Fruit fly (Drosophila melanogaster) whole organism, embryonic: ENCODE measurements around the gene alphaTub67C.

Experiments
- ATbp ChIP-seq: fragments of 200-800 bp; sonication (Bioruptor generic); optimal IDR thresholded peaks from 2 replicates; lab custom pipeline; 2017; ENCODE audit warnings: missing biosample characterization, mild to moderate bottlenecking, missing genetic modification characterization, missing genetic modification reagents
- Asciz ChIP-seq: fragments of 200-800 bp; sonication (Bioruptor generic); optimal IDR thresholded peaks from 2 replicates; lab custom pipeline; 2017; ENCODE audit warnings: missing biosample characterization, mild to moderate bottlenecking, missing genetic modification characterization, missing genetic modification reagents
- Atf-2 ChIP-seq: fragments of 200-800 bp; sonication (Bioruptor generic); optimal IDR thresholded peaks from 2 replicates; lab custom pipeline; 2016; ENCODE audit warnings: missing biosample characterization, missing genetic modification characterization
- B-H1 ChIP-seq: fragments of 200-800 bp; sonication (Bioruptor generic); IDR thresholded peaks from 3 replicates; pipeline ENCODE4 v1.3.6; 2022; ENCODE audit warnings: missing biosample characterization, missing genetic modification characterization
- Blimp-1 ChIP-seq: fragments of 200-800 bp; sonication (Bioruptor generic); optimal IDR thresholded peaks from 3 replicates; lab custom pipeline; 2018; ENCODE audit warnings: missing biosample characterization, missing genetic modification characterization, mild to moderate bottlenecking, moderate library complexity, missing genetic modification reagents
- CG10267 ChIP-seq: fragments of 200-800 bp; sonication (Bioruptor generic); optimal IDR thresholded peaks from 2 replicates; lab custom pipeline; 2018; ENCODE audit warnings: missing biosample characterization, mild to moderate bottlenecking, missing genetic modification characterization, moderate library complexity
- CG11696 ChIP-seq: fragments of 200-800 bp; sonication (Bioruptor generic); IDR thresholded peaks from 2 replicates; pipeline ENCODE4 v1.3.6; 2022; ENCODE audit warnings: missing biosample characterization, missing genetic modification characterization
- CG12236 ChIP-seq: fragments of 200-800 bp; sonication (Bioruptor generic); optimal IDR thresholded peaks from 2 replicates; lab custom pipeline; 2016; ENCODE audit warnings: missing biosample characterization, missing genetic modification characterization
- CG12299 ChIP-seq: fragments of 200-800 bp; sonication (Bioruptor generic); optimal IDR thresholded peaks from 2 replicates; lab custom pipeline; 2018; ENCODE audit warnings: missing biosample characterization, mild to moderate bottlenecking, missing genetic modification characterization
- CG12744 ChIP-seq: fragments of 200-800 bp; sonication (Bioruptor generic); optimal IDR thresholded peaks from 2 replicates; lab custom pipeline; 2016; ENCODE audit warnings: missing biosample characterization, missing genetic modification characterization
- CG15011 ChIP-seq: fragments of 200-800 bp; sonication (Bioruptor generic); optimal IDR thresholded peaks from 3 replicates; lab custom pipeline; 2018; ENCODE audit warnings: missing biosample characterization, mild to moderate bottlenecking, missing genetic modification characterization
- CG15073 ChIP-seq: fragments of 200-800 bp; sonication (Bioruptor generic); optimal IDR thresholded peaks from 2 replicates; lab custom pipeline; 2016; ENCODE audit warnings: missing biosample characterization, missing genetic modification characterization
- CG1792 ChIP-seq: fragments of 200-800 bp; sonication (Bioruptor generic); optimal IDR thresholded peaks from 2 replicates; lab custom pipeline; 2016; ENCODE audit warnings: missing biosample characterization, missing genetic modification characterization
- CG34224 ChIP-seq: fragments of 200-800 bp; sonication (Bioruptor generic); IDR thresholded peaks from 3 replicates; pipeline ENCODE4 v1.3.6; 2022; ENCODE audit warnings: missing biosample characterization, missing genetic modification characterization; ENCODE audit not compliant: partially characterized antibody
- CG42726 ChIP-seq: fragments of 200-800 bp; sonication (Bioruptor generic); IDR thresholded peaks from 2 replicates; pipeline ENCODE4 v1.3.6; 2022; ENCODE audit warnings: missing biosample characterization, missing genetic modification characterization; ENCODE audit not compliant: partially characterized antibody
- CG6272 ChIP-seq: fragments of 200-800 bp; sonication (Bioruptor generic); IDR thresholded peaks from 2 replicates; pipeline ENCODE4 v1.3.6; 2022; ENCODE audit warnings: missing biosample characterization, missing genetic modification characterization
- CG6854 ChIP-seq: fragments of 200-800 bp; sonication (Bioruptor generic); optimal IDR thresholded peaks from 3 replicates; lab custom pipeline; 2017; ENCODE audit warnings: missing biosample characterization, mild to moderate bottlenecking, missing genetic modification characterization
- CG9215 ChIP-seq: fragments of 200-800 bp; sonication (Bioruptor generic); IDR thresholded peaks from 2 replicates; pipeline ENCODE4 v1.3.6; 2022; ENCODE audit warnings: missing biosample characterization, missing genetic modification characterization
- CoRest ChIP-seq: fragments of 200-800 bp; sonication (Bioruptor generic); optimal IDR thresholded peaks from 3 replicates; lab custom pipeline; 2018; ENCODE audit warnings: missing biosample characterization, mild to moderate bottlenecking, missing genetic modification characterization, moderate library complexity
- D ChIP-seq, 2 experiments: fragments of 200-800 bp in 1 of 2; fragments of >200 bp in 1 of 2; sonication (Bioruptor generic) in 1 of 2; optimal IDR thresholded peaks; 2 replicates in 1 of 2; 3 replicates in 1 of 2; lab custom pipeline; 2017; ENCODE audit warnings: mild to moderate bottlenecking in 1 of 2, missing biosample characterization in 1 of 2, missing genetic modification characterization in 1 of 2, missing genetic modification reagents in 1 of 2
- D19B ChIP-seq: fragments of 200-800 bp; sonication (Bioruptor generic); optimal IDR thresholded peaks from 2 replicates; lab custom pipeline; 2017; ENCODE audit warnings: missing biosample characterization, mild to moderate bottlenecking, missing genetic modification characterization
- Deaf1 ChIP-seq: fragments of 200-800 bp; optimal IDR thresholded peaks from 3 replicates; lab custom pipeline; 2019; ENCODE audit warnings: missing biosample characterization, mild to moderate bottlenecking, missing genetic modification characterization, moderate library complexity
- Dip3 ChIP-seq: fragments of 200-800 bp; sonication (Bioruptor generic); optimal IDR thresholded peaks from 3 replicates; lab custom pipeline; 2016; ENCODE audit warnings: missing biosample characterization, missing genetic modification characterization
- Eip74EF ChIP-seq, 2 experiments: fragments of 200-800 bp in 1 of 2; fragments of >200 bp in 1 of 2; sonication (Bioruptor generic) in 1 of 2; optimal IDR thresholded peaks; 2 replicates each; lab custom pipeline; 2017 to 2019; ENCODE audit warnings: missing biosample characterization in 2 of 2, missing genetic modification characterization in 2 of 2, mild to moderate bottlenecking in 1 of 2, moderate library complexity in 1 of 2
- HHEX ChIP-seq: fragments of 200-800 bp; sonication (Bioruptor generic); optimal IDR thresholded peaks from 3 replicates; lab custom pipeline; 2017; ENCODE audit warnings: missing biosample characterization, mild to moderate bottlenecking, missing genetic modification characterization, missing genetic modification reagents
- Lhr ChIP-seq: fragments of 200-800 bp; sonication (Bioruptor generic); optimal IDR thresholded peaks from 3 replicates; lab custom pipeline; 2017; ENCODE audit warnings: mild to moderate bottlenecking, missing biosample characterization, missing genetic modification reagents, missing genetic modification characterization
- MESR4 ChIP-seq: fragments of 200-800 bp; sonication (Bioruptor generic); optimal IDR thresholded peaks from 2 replicates; lab custom pipeline; 2018; ENCODE audit warnings: missing biosample characterization, mild to moderate bottlenecking, missing genetic modification characterization, moderate library complexity
- Mes4 ChIP-seq: fragments of 200-800 bp; sonication (Bioruptor generic); optimal IDR thresholded peaks from 2 replicates; lab custom pipeline; 2016; ENCODE audit warnings: missing biosample characterization, missing genetic modification characterization
- Oli ChIP-seq: fragments of 200-800 bp; sonication (Bioruptor generic); optimal IDR thresholded peaks from 2 replicates; lab custom pipeline; 2018; ENCODE audit warnings: missing biosample characterization, mild to moderate bottlenecking, missing genetic modification characterization, moderate library complexity
- Pdp1 ChIP-seq, 2 experiments: fragments of 200-800 bp; sonication (Bioruptor generic); optimal IDR thresholded peaks; 3 replicates each; lab custom pipeline; 2016; ENCODE audit warnings: missing biosample characterization in 2 of 2, missing genetic modification characterization in 2 of 2, mild to moderate bottlenecking in 1 of 2, moderate library complexity in 1 of 2
- Trl ChIP-seq, 3 experiments: fragments of >200 bp in 2 of 3; fragments of 200-800 bp in 1 of 3; sonication (Bioruptor generic) in 1 of 3; optimal IDR thresholded peaks; 2 replicates in 1 of 3; 3 replicates in 2 of 3; lab custom pipeline; 2016 to 2017; ENCODE audit warnings: missing biosample characterization in 1 of 3, missing genetic modification characterization in 1 of 3
- ab ChIP-seq: fragments of 200-800 bp; sonication (Bioruptor generic); optimal IDR thresholded peaks from 2 replicates; lab custom pipeline; 2016; ENCODE audit warnings: missing biosample characterization, missing genetic modification characterization
- chn ChIP-seq: fragments of 200-800 bp; sonication (Bioruptor generic); optimal IDR thresholded peaks from 2 replicates; lab custom pipeline; 2016; ENCODE audit warnings: missing biosample characterization, missing genetic modification characterization
- crol ChIP-seq: fragments of 200-800 bp; sonication (Bioruptor generic); IDR thresholded peaks from 2 replicates; pipeline ENCODE4 v1.3.6; 2022; ENCODE audit warnings: missing biosample characterization, missing genetic modification characterization
- dan ChIP-seq: fragments of 200-800 bp; sonication (Bioruptor generic); IDR thresholded peaks from 2 replicates; pipeline ENCODE4 v1.3.6; 2022; ENCODE audit warnings: missing biosample characterization, missing genetic modification characterization
- danr ChIP-seq: fragments of 200-800 bp; sonication (Bioruptor generic); IDR thresholded peaks from 2 replicates; pipeline ENCODE4 v1.3.6; 2022; ENCODE audit warnings: missing biosample characterization, missing genetic modification characterization
- dm ChIP-seq: fragments of 200-800 bp; sonication (Bioruptor generic); optimal IDR thresholded peaks from 3 replicates; lab custom pipeline; 2016; ENCODE audit warnings: missing biosample characterization, missing genetic modification characterization
- dmrt11E ChIP-seq: fragments of 200-800 bp; sonication (Bioruptor generic); optimal IDR thresholded peaks from 3 replicates; lab custom pipeline; 2018; ENCODE audit warnings: missing biosample characterization, mild to moderate bottlenecking, missing genetic modification characterization, moderate library complexity
- fd64A ChIP-seq: fragments of 200-800 bp; sonication (Bioruptor generic); optimal IDR thresholded peaks from 3 replicates; lab custom pipeline; 2018; ENCODE audit warnings: missing biosample characterization, mild to moderate bottlenecking, missing genetic modification characterization
- h ChIP-seq: fragments of >200 bp; optimal IDR thresholded peaks from 2 replicates; lab custom pipeline; 2017
- kni ChIP-seq: fragments of 200-800 bp; sonication (Bioruptor generic); optimal IDR thresholded peaks from 3 replicates; lab custom pipeline; 2017; ENCODE audit warnings: mild to moderate bottlenecking, missing biosample characterization, missing genetic modification reagents, missing genetic modification characterization
- knrl ChIP-seq: fragments of 200-800 bp; sonication (Bioruptor generic); IDR thresholded peaks from 3 replicates; pipeline ENCODE4 v1.3.6; 2022; ENCODE audit warnings: missing biosample characterization, missing genetic modification characterization; ENCODE audit not compliant: partially characterized antibody
- lab ChIP-seq: fragments of 200-800 bp; sonication (Bioruptor generic); optimal IDR thresholded peaks from 3 replicates; lab custom pipeline; 2017; ENCODE audit warnings: missing biosample characterization, missing genetic modification characterization, mild to moderate bottlenecking, moderate library complexity, missing genetic modification reagents
- lmd ChIP-seq: fragments of 200-800 bp; sonication (Bioruptor generic); IDR thresholded peaks from 2 replicates; pipeline ENCODE4 v1.3.6; 2022; ENCODE audit warnings: missing biosample characterization, missing genetic modification characterization
- maf-S ChIP-seq: fragments of 200-800 bp; sonication (Bioruptor generic); optimal IDR thresholded peaks from 2 replicates; lab custom pipeline; 2016; ENCODE audit warnings: missing biosample characterization, missing genetic modification characterization
- row ChIP-seq: fragments of 200-800 bp; sonication (Bioruptor generic); IDR thresholded peaks from 3 replicates; pipeline ENCODE4 v1.3.6; 2022; ENCODE audit warnings: missing biosample characterization, missing genetic modification characterization
- slou ChIP-seq: fragments of 200-800 bp; sonication (Bioruptor generic); optimal IDR thresholded peaks from 3 replicates; lab custom pipeline; 2016; ENCODE audit warnings: missing biosample characterization, missing genetic modification characterization
- tap ChIP-seq: fragments of 200-800 bp; optimal IDR thresholded peaks from 3 replicates; lab custom pipeline; 2019; ENCODE audit warnings: missing biosample characterization, mild to moderate bottlenecking, missing genetic modification characterization, moderate library complexity
- toy ChIP-seq: fragments of 200-800 bp; sonication (Bioruptor generic); IDR thresholded peaks from 2 replicates; pipeline ENCODE4 v1.3.6; 2022; ENCODE audit warnings: missing biosample characterization, missing genetic modification characterization
- zen2 ChIP-seq: fragments of 200-800 bp; sonication (Bioruptor generic); IDR thresholded peaks from 3 replicates; pipeline ENCODE4 v1.3.6; 2022; ENCODE audit warnings: missing biosample characterization, missing genetic modification characterization; ENCODE audit not compliant: partially characterized antibody

alphaTub67C gene

DNA sequence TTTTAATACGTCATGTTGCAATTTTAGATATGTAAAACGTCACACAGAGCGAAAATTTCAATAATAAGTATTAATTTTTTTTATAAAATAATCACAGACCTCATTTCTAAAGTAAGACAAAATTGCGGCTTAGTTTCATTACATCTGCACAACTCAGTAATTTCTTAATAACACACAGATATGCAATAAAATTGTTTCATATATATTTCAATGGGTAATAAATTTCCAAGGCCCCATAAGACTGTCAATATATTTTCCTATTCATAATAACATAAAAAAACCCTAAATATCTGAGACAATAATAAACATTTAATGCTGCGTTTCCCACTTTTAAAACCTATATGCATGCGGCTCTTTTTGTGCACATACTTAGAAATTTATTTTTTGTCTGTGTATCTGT, 14.6 kb downstream of the alphaTub67C start (continued):
- peak; percentile 31 for TF ChIP-seq CG15011 (GFP tag; lab: Kevin White, UChicago)
- no peak for TF ChIP-seq Blimp-1 (GFP tag; lab: Kevin White, UChicago)
- TF ChIP-seq CG10267 = peak; percentile 13
- peak; percentile 46 for TF ChIP-seq Asciz (GFP tag; lab: Kevin White, UChicago)
- no peak for TF ChIP-seq CG12744 (GFP tag; lab: Kevin White, UChicago)
- no peak for TF ChIP-seq Mes4 (GFP tag; lab: Kevin White, UChicago)
- TF ChIP-seq CG15073 (GFP tag; lab: Kevin White, UChicago) = no peak
- TF ChIP-seq knrl = no peak
- no peak for TF ChIP-seq CG11696
- TF ChIP-seq CG6272 = 0 out of 2 replicates have a peak, but pooled peaks have one; percentile 16
- peak; percentile 35 for TF ChIP-seq slou (GFP tag; lab: Kevin White, UChicago)
- TF ChIP-seq CG12236 (GFP tag; lab: Kevin White, UChicago) = no peak
- no peak for TF ChIP-seq CG9215 (GFP tag; lab: Robert Waterston, UW)
- TF ChIP-seq row (GFP tag; lab: Robert Waterston, UW) = peak; percentile 52; the same call in 2 of the 3 replicates
- TF ChIP-seq Pdp1 (GFP tag; optimal IDR thresholded peaks at IDR 0.05; lab: Kevin White, UChicago) = peak; percentile 3 to 6
- TF ChIP-seq Dip3 (GFP tag; lab: Kevin White, UChicago) = no peak
- no peak for TF ChIP-seq h
- no peak for TF ChIP-seq CG12299
- no peak for TF ChIP-seq CG42726 (GFP tag; lab: Robert Waterston, UW)
- TF ChIP-seq lab (GFP tag; lab: Kevin White, UChicago) = no peak
- no peak for TF ChIP-seq CG1792 (GFP tag; lab: Kevin White, UChicago)
- peak; percentile 6 for TF ChIP-seq tap (tag; lab: Kevin White, UChicago)
- no peak for TF ChIP-seq danr (GFP tag; lab: Robert Waterston, UW)
- no peak for TF ChIP-seq Lhr (GFP tag; lab: Kevin White, UChicago)
- no peak for TF ChIP-seq chn (GFP tag; lab: Kevin White, UChicago)
- no peak for TF ChIP-seq zen2 (GFP tag; lab: Robert Waterston, UW)
- TF ChIP-seq Atf-2 (GFP tag; lab: Kevin White, UChicago) = no peak
- TF ChIP-seq lmd (GFP tag; lab: Robert Waterston, UW) = peak; percentile 21; the same call in 1 of the 2 replicates
- TF ChIP-seq ab = no peak
- peak; percentile 28 for TF ChIP-seq ATbp
- peak; percentile 44 for TF ChIP-seq CoRest (tag; lab: Kevin White, UChicago)
- no peak for TF ChIP-seq dmrt11E
- no peak for TF ChIP-seq dan (GFP tag; lab: Robert Waterston, UW)
- TF ChIP-seq Eip74EF (GFP tag; optimal IDR thresholded peaks at IDR 0.05; lab: Kevin White, UChicago) = peak in 1 of 2 experiments; percentile 33
- no peak for TF ChIP-seq Trl (optimal IDR thresholded peaks at IDR 0.05; lab: Kevin White, UChicago)
- TF ChIP-seq Trl (GFP tag; optimal IDR thresholded peaks at IDR 0.05; lab: Kevin White, UChicago) = no peak
- no peak for TF ChIP-seq toy
- no peak for TF ChIP-seq D19B (GFP tag; lab: Kevin White, UChicago)
- peak; percentile 46 for TF ChIP-seq Oli (tag; lab: Kevin White, UChicago)
- no peak for TF ChIP-seq crol
- no peak for TF ChIP-seq D (optimal IDR thresholded peaks at IDR 0.05; lab: Kevin White, UChicago)
- no peak for TF ChIP-seq D (GFP tag; optimal IDR thresholded peaks at IDR 0.05; lab: Kevin White, UChicago)
- no peak for TF ChIP-seq maf-S (GFP tag; lab: Kevin White, UChicago)
- no peak for TF ChIP-seq B-H1 (GFP tag; lab: Robert Waterston, UW)
- no peak for TF ChIP-seq CG6854 (GFP tag; lab: Kevin White, UChicago)
- no peak for TF ChIP-seq MESR4
- TF ChIP-seq kni (GFP tag; lab: Kevin White, UChicago) = no peak
- TF ChIP-seq CG34224 (GFP tag; lab: Robert Waterston, UW) = no peak
- TF ChIP-seq fd64A (GFP tag; lab: Kevin White, UChicago) = no peak
- TF ChIP-seq Deaf1 (tag; lab: Kevin White, UChicago) = peak; percentile 11
- TF ChIP-seq HHEX (GFP tag; lab: Kevin White, UChicago) = peak; percentile 2
- no peak for TF ChIP-seq dm (GFP tag; lab: Kevin White, UChicago)
